Worm (Caenorhabditis elegans): ENCODE measurements around the gene ins-12.

ins-12 gene

ce11 chrII:5594210-5594764, 39.9 kb downstream of the ins-12 start, which contains the start of gene ttc-4 (continued):
- TF ChIP-seq tbx-2 (tag; optimal IDR thresholded peaks at IDR 0.05) = peak; percentile 23

- TF ChIP-seq elt-3 (tag; optimal IDR thresholded peaks at IDR 0.05) = no peak
- no peak for TF ChIP-seq aly-2 (tag; optimal IDR thresholded peaks at IDR 0.05)
- TF ChIP-seq efl-1 (optimal IDR thresholded peaks at IDR 0.05) = no peak
- TF ChIP-seq efl-1 (GFP tag; optimal IDR thresholded peaks at IDR 0.05 in 1 of 2) = no peak
- TF ChIP-seq blmp-1 (tag; optimal IDR thresholded peaks at IDR 0.05) = no peak
- no peak for TF ChIP-seq swsn-7 (tag; optimal IDR thresholded peaks at IDR 0.05)
- no peak for TF ChIP-seq pqm-1 (tag; optimal IDR thresholded peaks at IDR 0.05)
- no peak for TF ChIP-seq irx-1 (tag; optimal IDR thresholded peaks at IDR 0.05)
- TF ChIP-seq lsy-2 (tag; optimal IDR thresholded peaks at IDR 0.05) = no peak
- TF ChIP-seq nhr-12 (tag; optimal IDR thresholded peaks at IDR 0.05) = no peak
- no peak for TF ChIP-seq mep-1 (tag; optimal IDR thresholded peaks at IDR 0.05)
- no peak for TF ChIP-seq nhr-85 (tag)
- no peak for TF ChIP-seq fkh-10 (GFP tag; optimal IDR thresholded peaks at IDR 0.05)
- no peak for TF ChIP-seq nhr-237 (tag; optimal IDR thresholded peaks at IDR 0.05)
- TF ChIP-seq lin-35 (GFP tag; optimal IDR thresholded peaks at IDR 0.05) = no peak
- TF ChIP-seq zip-4 (GFP tag; optimal IDR thresholded peaks at IDR 0.05) = no peak
- no peak for TF ChIP-seq hlh-17 (GFP tag; optimal IDR thresholded peaks at IDR 0.05; ENCODE audit: borderline replicate concordance)
- TF ChIP-seq F16B12.6 (tag; optimal IDR thresholded peaks at IDR 0.05) = no peak
Measured at ce11 chrII:5596247-5596646, 41.8 kb downstream of the ins-12 start, which contains the start of gene C17G10.1. TSS of gene C17G10.1 (plus strand) at chrII:5596547.

- peak; percentile 95 for TF ChIP-seq nhr-20 (tag; optimal IDR thresholded peaks at IDR 0.05)
- TF ChIP-seq rnt-1 (tag; optimal IDR thresholded peaks at IDR 0.05) = peak; percentile 92
- TF ChIP-seq elt-3 (tag; optimal IDR thresholded peaks at IDR 0.05) = peak in 5 of 6 experiments; percentile 3 to 79 (median 48)
- TF ChIP-seq nhr-85 (tag) = peak; percentile 92
- TF ChIP-seq ceh-90 (tag; optimal IDR thresholded peaks at IDR 0.05) = no peak
- TF ChIP-seq F16B12.6 (tag; optimal IDR thresholded peaks at IDR 0.05) = peak; percentile 14
- TF ChIP-seq nhr-11 (tag; optimal IDR thresholded peaks at IDR 0.05) = peak; percentile 35
- TF ChIP-seq lin-39 (tag; optimal IDR thresholded peaks at IDR 0.05) = peak; percentile 68
- TF ChIP-seq lin-13 (GFP tag; optimal IDR thresholded peaks at IDR 0.05) = peak; percentile 57
- TF ChIP-seq tbx-2 (tag; optimal IDR thresholded peaks at IDR 0.05) = peak; percentile 73
- no peak for TF ChIP-seq ces-1 (GFP tag; optimal IDR thresholded peaks at IDR 0.05)
- peak; percentile 93 for TF ChIP-seq elt-2 (tag; optimal IDR thresholded peaks at IDR 0.05)
- no peak for TF ChIP-seq fkh-4 (tag; optimal IDR thresholded peaks at IDR 0.05; ENCODE audit: borderline replicate concordance)
- TF ChIP-seq blmp-1 (tag; optimal IDR thresholded peaks at IDR 0.05) = peak; percentile 34
- no peak for TF ChIP-seq nhr-28 (tag; optimal IDR thresholded peaks at IDR 0.05)
- no peak for TF ChIP-seq pqm-1 (tag; optimal IDR thresholded peaks at IDR 0.05)
- peak in 1 of 2 experiments; percentile 82 for TF ChIP-seq mdl-1 (tag; optimal IDR thresholded peaks at IDR 0.05)
- TF ChIP-seq dpl-1 (GFP tag; optimal IDR thresholded peaks at IDR 0.05) = peak; percentile 35 to 55 (median 40)
- TF ChIP-seq C16A3.4 (tag; optimal IDR thresholded peaks at IDR 0.05) = peak; percentile 45
- TF ChIP-seq sptf-1 (tag; optimal IDR thresholded peaks at IDR 0.05) = no peak
- peak; percentile 56 for TF ChIP-seq jun-1 (tag; optimal IDR thresholded peaks at IDR 0.05)
- peak; percentile 43 for TF ChIP-seq zip-4 (GFP tag; optimal IDR thresholded peaks at IDR 0.05)
- peak; percentile 50 to 73 for TF ChIP-seq efl-1 (optimal IDR thresholded peaks at IDR 0.05)
- peak; percentile 49 to 96 for TF ChIP-seq efl-1 (GFP tag; optimal IDR thresholded peaks at IDR 0.05 in 1 of 2)
- peak; percentile 63 for TF ChIP-seq irx-1 (tag; optimal IDR thresholded peaks at IDR 0.05)
- peak; percentile 78 for TF ChIP-seq aly-2 (tag; optimal IDR thresholded peaks at IDR 0.05)
- TF ChIP-seq C34B4.2 (tag; optimal IDR thresholded peaks at IDR 0.05) = no peak
- TF ChIP-seq unc-98 (GFP tag; IDR thresholded peaks at IDR 0.05) = no peak
- TF ChIP-seq nhr-77 (tag; optimal IDR thresholded peaks at IDR 0.05) = peak; percentile 52
- TF ChIP-seq nhr-19 (GFP tag; conservative IDR thresholded peaks at IDR 0.05) = peak; percentile 88
- peak; percentile 4 for TF ChIP-seq efl-3 (GFP tag; optimal IDR thresholded peaks at IDR 0.05)
- peak; percentile 95 for TF ChIP-seq ama-1 (optimal IDR thresholded peaks at IDR 0.05)
- peak; percentile 60 for TF ChIP-seq mep-1 (tag; optimal IDR thresholded peaks at IDR 0.05)
- TF ChIP-seq hpl-2 (GFP tag; optimal IDR thresholded peaks at IDR 0.05) = peak; percentile 57
- TF ChIP-seq alr-1 (tag; optimal IDR thresholded peaks at IDR 0.05; ENCODE audit: borderline replicate concordance) = no peak
- no peak; the same call in 1 of the 2 replicates for TF ChIP-seq isw-1 (GFP tag; IDR thresholded peaks at IDR 0.05)
- peak; percentile 54 to 70 for TF ChIP-seq lsy-2 (tag; optimal IDR thresholded peaks at IDR 0.05)
- TF ChIP-seq ceh-82 (tag; optimal IDR thresholded peaks at IDR 0.05) = peak; percentile 62 to 76 (median 67)
- no peak for TF ChIP-seq ztf-11 (tag; optimal IDR thresholded peaks at IDR 0.05)
- TF ChIP-seq unc-86 (tag; optimal IDR thresholded peaks at IDR 0.05) = peak; percentile 11
Measured at ce11 chrII:5599326-5600044, 45.1 kb downstream of the ins-12 start, which contains the start of gene C17G10.10. TSS of gene C17G10.10 (minus strand) at chrII:5599376.

Measured in whole organism, L1 larva.